Worm (Caenorhabditis elegans) whole organism, L1 larva: Measurements from ENCODE around the gene ccch-1.

Experiments used
- C16A3.4 ChIP-seq: fragments of 150-350 bp; optimal IDR thresholded peaks from 2 replicates; lab custom pipeline; 2014; ENCODE audit warnings: missing biosample characterization, missing genetic modification characterization
- aha-1 ChIP-seq: fragments of 150-350 bp; optimal IDR thresholded peaks from 2 replicates; lab custom pipeline; 2014; ENCODE audit warnings: missing biosample characterization, missing genetic modification characterization
- aly-2 ChIP-seq: fragments of 150-350 bp; optimal IDR thresholded peaks from 2 replicates; lab custom pipeline; 2014; ENCODE audit warnings: missing biosample characterization, missing genetic modification characterization
- ama-1 ChIP-seq: fragments of 150-350 bp; optimal IDR thresholded peaks from 2 replicates; lab custom pipeline; 2014
- blmp-1 ChIP-seq: fragments of 150-350 bp; optimal IDR thresholded peaks from 2 replicates; lab custom pipeline; 2014; ENCODE audit warnings: missing biosample characterization, missing genetic modification characterization
- ceh-8 ChIP-seq: fragments of 200-800 bp; sonication (Bioruptor generic); optimal IDR thresholded peaks from 2 replicates; lab custom pipeline; 2018; ENCODE audit warnings: mild to moderate bottlenecking, missing genetic modification characterization, moderate library complexity, missing compliant biosample characterization
- ceh-88 ChIP-seq: fragments of 200-800 bp; sonication (Bioruptor generic); IDR thresholded peaks from 2 replicates; pipeline ENCODE4 v1.3.6; 2022; ENCODE audit warnings: missing genetic modification characterization, missing compliant biosample characterization
- ceh-90 ChIP-seq: sonication (generic microtip); optimal IDR thresholded peaks from 2 replicates; lab custom pipeline; 2016; ENCODE audit warnings: missing genetic modification characterization, missing compliant biosample characterization
- dpl-1 ChIP-seq, 3 experiments: fragments of 150-350 bp in 2 of 3; sonication (generic microtip) in 1 of 3; optimal IDR thresholded peaks; 2 replicates each; lab custom pipeline; 2014 to 2017; ENCODE audit warnings: missing biosample characterization in 3 of 3, missing genetic modification characterization in 3 of 3, missing genetic modification reagents in 3 of 3
- dsc-1 ChIP-seq: sonication (generic microtip); optimal IDR thresholded peaks from 2 replicates; lab custom pipeline; 2016; ENCODE audit warnings: mild to moderate bottlenecking, missing genetic modification characterization, missing compliant biosample characterization
- efl-1 ChIP-seq, 4 experiments: fragments of 150-350 bp; optimal IDR thresholded peaks in 3 of 4; peaks in 1 of 4; 1 replicate in 1 of 4; 2 replicates in 3 of 4; lab custom pipeline; 2014; ENCODE audit warnings: missing biosample characterization in 2 of 4, missing genetic modification characterization in 2 of 4, missing genetic modification reagents in 2 of 4
- elt-2 ChIP-seq: sonication (generic microtip); optimal IDR thresholded peaks from 2 replicates; lab custom pipeline; 2016; ENCODE audit warnings: missing genetic modification characterization, mild to moderate bottlenecking, inconsistent platforms, missing compliant biosample characterization, missing genetic modification reagents
- ets-5 ChIP-seq: fragments of 200-800 bp; sonication (Bioruptor generic); IDR thresholded peaks from 2 replicates; pipeline ENCODE4 v1.3.6; 2022; ENCODE audit warnings: missing genetic modification characterization, missing compliant biosample characterization
- fkh-4 ChIP-seq: sonication (generic microtip); optimal IDR thresholded peaks from 2 replicates; lab custom pipeline; 2016; ENCODE audit warnings: missing compliant biosample characterization, missing genetic modification characterization, borderline replicate concordance
- fkh-8 ChIP-seq: sonication (generic microtip); optimal IDR thresholded peaks from 2 replicates; lab custom pipeline; 2016; ENCODE audit warnings: mild to moderate bottlenecking, missing genetic modification characterization, missing compliant biosample characterization
- hpl-2 ChIP-seq: fragments of 150-350 bp; optimal IDR thresholded peaks from 2 replicates; lab custom pipeline; 2014; ENCODE audit warnings: missing biosample characterization, missing genetic modification reagents, missing genetic modification characterization
- irx-1 ChIP-seq: sonication (generic microtip); optimal IDR thresholded peaks from 2 replicates; lab custom pipeline; 2016; ENCODE audit warnings: missing genetic modification characterization, missing compliant biosample characterization
- jun-1 ChIP-seq: fragments of 150-350 bp; optimal IDR thresholded peaks from 2 replicates; lab custom pipeline; 2014; ENCODE audit warnings: missing biosample characterization, missing genetic modification reagents, missing genetic modification characterization
- lin-14 ChIP-seq: fragments of 200-800 bp; sonication (Bioruptor generic); optimal IDR thresholded peaks from 2 replicates; lab custom pipeline; 2018; ENCODE audit warnings: mild to moderate bottlenecking, missing genetic modification characterization, moderate library complexity, missing compliant biosample characterization
- lin-15B ChIP-seq: fragments of 150-350 bp; sonication (generic microtip); optimal IDR thresholded peaks from 3 replicates; lab custom pipeline; 2014; ENCODE audit warnings: missing biosample characterization, missing genetic modification characterization
- lin-35 ChIP-seq, 2 experiments: fragments of 150-350 bp; optimal IDR thresholded peaks; 2 replicates each; lab custom pipeline; 2014; ENCODE audit warnings: missing biosample characterization in 2 of 2, missing genetic modification characterization in 2 of 2, missing genetic modification reagents in 2 of 2
- lir-3 ChIP-seq: sonication (generic microtip); optimal IDR thresholded peaks from 2 replicates; lab custom pipeline; 2016; ENCODE audit warnings: mild to moderate bottlenecking, missing genetic modification characterization, moderate library complexity, missing compliant biosample characterization; ENCODE audit not compliant: poor library complexity
- lsy-2 ChIP-seq, 2 experiments: fragments of 150-350 bp; optimal IDR thresholded peaks; 2 replicates each; lab custom pipeline; 2014; ENCODE audit warnings: missing biosample characterization in 2 of 2, missing genetic modification characterization in 2 of 2
- mab-9 ChIP-seq: fragments of 200-800 bp; sonication (Bioruptor generic); IDR thresholded peaks from 2 replicates; pipeline ENCODE4 v1.3.6; 2022; ENCODE audit warnings: missing genetic modification reagents, missing genetic modification characterization, missing compliant biosample characterization
- mdl-1 ChIP-seq, 2 experiments: fragments of 150-350 bp; optimal IDR thresholded peaks; 2 replicates each; lab custom pipeline; 2014 to 2017; ENCODE audit warnings: missing biosample characterization in 2 of 2, missing genetic modification characterization in 2 of 2, inconsistent platforms in 1 of 2
- nhr-12 ChIP-seq: sonication (generic microtip); optimal IDR thresholded peaks from 2 replicates; lab custom pipeline; 2017; ENCODE audit warnings: missing biosample characterization, missing genetic modification characterization
- nhr-19 ChIP-seq: fragments of 200-800 bp; sonication (Bioruptor generic); conservative IDR thresholded peaks from 2 replicates; pipeline ENCODE4 v1.3.6; 2022; ENCODE audit warnings: missing genetic modification characterization, missing compliant biosample characterization
- nhr-237 ChIP-seq: fragments of 150-350 bp; optimal IDR thresholded peaks from 2 replicates; lab custom pipeline; 2014; ENCODE audit warnings: missing biosample characterization, missing genetic modification characterization
- nhr-28 ChIP-seq: fragments of 150-350 bp; optimal IDR thresholded peaks from 2 replicates; lab custom pipeline; 2014; ENCODE audit warnings: missing biosample characterization, missing genetic modification characterization
- nhr-71 ChIP-seq: sonication (generic microtip); optimal IDR thresholded peaks from 2 replicates; lab custom pipeline; 2016; ENCODE audit warnings: mild to moderate bottlenecking, missing genetic modification characterization, moderate library complexity, missing compliant biosample characterization
- nhr-77 ChIP-seq: fragments of 150-350 bp; optimal IDR thresholded peaks from 2 replicates; lab custom pipeline; 2014; ENCODE audit warnings: missing biosample characterization, missing genetic modification characterization
- nhr-85 ChIP-seq: sonication (generic microtip); peaks from one replicate; lab custom pipeline; 2016; ENCODE audit warnings: missing genetic modification characterization, inconsistent platforms, missing compliant biosample characterization
- nhr-90 ChIP-seq: sonication (generic microtip); optimal IDR thresholded peaks from 2 replicates; lab custom pipeline; 2016; ENCODE audit warnings: mild to moderate bottlenecking, missing genetic modification characterization, missing compliant biosample characterization; ENCODE audit not compliant: poor library complexity
- pqm-1 ChIP-seq: sonication (generic microtip); optimal IDR thresholded peaks from 3 replicates; lab custom pipeline; 2017; ENCODE audit warnings: missing biosample characterization, missing genetic modification characterization
- snpc-4 ChIP-seq: fragments of 150-350 bp; optimal IDR thresholded peaks from 2 replicates; lab custom pipeline; 2014; ENCODE audit warnings: missing biosample characterization, missing genetic modification characterization
- snu-23 ChIP-seq: sonication (generic microtip); optimal IDR thresholded peaks from 2 replicates; lab custom pipeline; 2016; ENCODE audit warnings: missing genetic modification characterization, missing compliant biosample characterization
- unc-98 ChIP-seq: fragments of 200-800 bp; sonication (Bioruptor generic); IDR thresholded peaks from 2 replicates; pipeline ENCODE4 v1.3.6; 2022; ENCODE audit warnings: missing genetic modification characterization, missing compliant biosample characterization
- xbp-1 ChIP-seq: sonication (generic microtip); optimal IDR thresholded peaks from 2 replicates; lab custom pipeline; 2016; ENCODE audit warnings: missing genetic modification characterization, missing compliant biosample characterization
- ztf-4 ChIP-seq: fragments of 150-350 bp; optimal IDR thresholded peaks from 2 replicates; lab custom pipeline; 2014; ENCODE audit warnings: missing biosample characterization, missing genetic modification characterization

ccch-1 gene

DNA sequence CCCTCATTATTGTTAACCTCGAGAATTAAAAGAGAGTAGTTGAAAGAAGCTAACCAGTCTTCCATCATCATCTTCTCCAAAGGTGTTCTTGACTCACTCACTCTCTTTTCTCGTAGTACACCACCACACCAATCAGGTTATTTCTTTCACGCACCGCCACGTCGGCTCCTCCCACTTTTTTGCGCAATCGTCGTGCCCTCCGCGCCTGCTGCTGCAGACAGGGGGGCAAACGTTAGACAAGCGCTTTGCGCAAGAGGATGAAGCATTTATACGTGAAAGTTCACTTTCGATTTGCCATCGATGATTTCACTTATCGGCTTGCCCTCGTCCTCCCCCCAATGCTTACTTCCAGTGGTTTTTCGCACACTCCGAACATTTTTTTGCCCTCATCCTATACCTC is 2.3 kb upstream of the ccch-1 start:
- no peak for TF ChIP-seq dsc-1
- TF ChIP-seq snpc-4 (tag; lab: Kevin White, UChicago), result no peak
- no peak for TF ChIP-seq efl-1 (optimal IDR thresholded peaks at IDR 0.05; lab: Kevin White, UChicago)
- TF ChIP-seq efl-1 (GFP tag; optimal IDR thresholded peaks at IDR 0.05 in 1 of 2; lab: Kevin White, UChicago), result peak in 1 of 2 experiments; percentile 38
- no peak for TF ChIP-seq nhr-71 (tag; lab: Kevin White, UChicago)
- TF ChIP-seq fkh-4 (tag; lab: Kevin White, UChicago), result no peak
- TF ChIP-seq nhr-12 (tag; lab: Kevin White, UChicago), result no peak
- TF ChIP-seq lin-35 (GFP tag; optimal IDR thresholded peaks at IDR 0.05; lab: Kevin White, UChicago), result no peak
- TF ChIP-seq irx-1 (tag; lab: Kevin White, UChicago), result no peak
- TF ChIP-seq lir-3 (tag; lab: Kevin White, UChicago), result no peak
- no peak for TF ChIP-seq lin-14
- no peak for TF ChIP-seq pqm-1 (tag; lab: Kevin White, UChicago)
- no peak for TF ChIP-seq ztf-4 (tag; lab: Kevin White, UChicago)
- TF ChIP-seq C16A3.4 (tag; lab: Kevin White, UChicago), result no peak
- peak; percentile 93 for TF ChIP-seq blmp-1
- TF ChIP-seq elt-2 (tag; lab: Kevin White, UChicago), result no peak
- no peak for TF ChIP-seq nhr-90 (tag; lab: Kevin White, UChicago)
- no peak for TF ChIP-seq nhr-237 (tag; lab: Kevin White, UChicago)
- TF ChIP-seq nhr-19 (GFP tag; lab: Robert Waterston, UW), result no peak
- TF ChIP-seq unc-98 (GFP tag; lab: Robert Waterston, UW), result no peak
- no peak for TF ChIP-seq lsy-2 (tag; optimal IDR thresholded peaks at IDR 0.05; lab: Kevin White, UChicago)
- TF ChIP-seq nhr-85, result peak; percentile 25
- TF ChIP-seq ceh-90, result no peak
- no peak for TF ChIP-seq ets-5 (GFP tag; lab: Robert Waterston, UW)
- TF ChIP-seq ama-1 (lab: Kevin White, UChicago), result no peak
- no peak for TF ChIP-seq ceh-8 (GFP tag; lab: Kevin White, UChicago)

DNA sequence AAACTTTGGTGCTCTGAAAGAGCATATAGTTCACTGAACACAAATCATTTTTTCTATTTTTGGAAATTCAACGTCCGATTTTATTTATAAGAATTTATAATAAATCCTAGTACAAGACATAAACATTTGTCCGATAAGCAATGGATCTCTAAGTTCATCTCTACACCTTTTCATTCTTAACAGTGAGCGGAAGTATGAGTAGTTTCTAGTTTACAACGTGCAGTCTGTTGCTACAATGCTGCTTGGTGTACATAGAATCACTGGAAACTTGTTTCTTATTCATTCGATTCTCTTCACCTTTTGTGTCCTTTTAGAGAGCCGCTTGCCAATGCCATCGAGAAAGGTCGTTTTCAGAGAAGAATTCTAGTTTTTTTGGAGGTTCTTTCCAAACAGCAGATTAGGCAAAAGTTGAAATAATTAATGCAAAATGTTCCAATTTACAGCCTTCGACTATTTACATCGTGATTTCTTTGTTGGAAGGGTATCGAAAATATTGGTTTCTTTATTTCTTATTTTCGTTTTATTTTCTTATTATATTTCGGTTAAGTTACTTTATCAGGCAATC is 622 bp upstream of the ccch-1 start:
- TF ChIP-seq aly-2 (tag; lab: Kevin White, UChicago), result no peak
- TF ChIP-seq jun-1 (tag; lab: Kevin White, UChicago), result no peak
- no peak for TF ChIP-seq snu-23 (GFP tag; lab: Kevin White, UChicago)
- TF ChIP-seq mab-9 (GFP tag; lab: Robert Waterston, UW), result no peak
- no peak for TF ChIP-seq lsy-2 (tag; optimal IDR thresholded peaks at IDR 0.05; lab: Kevin White, UChicago)
- no peak for TF ChIP-seq xbp-1 (tag; lab: Kevin White, UChicago)
- TF ChIP-seq hpl-2 (GFP tag; lab: Kevin White, UChicago), result no peak
- TF ChIP-seq aha-1, result no peak
- TF ChIP-seq nhr-237 (tag; lab: Kevin White, UChicago), result no peak
- no peak for TF ChIP-seq dpl-1 (GFP tag; optimal IDR thresholded peaks at IDR 0.05; lab: Kevin White, UChicago)
- no peak for TF ChIP-seq ceh-90
- TF ChIP-seq nhr-90 (tag; lab: Kevin White, UChicago), result no peak
- TF ChIP-seq lin-15B (tag; lab: Kevin White, UChicago), result no peak
- no peak for TF ChIP-seq unc-98 (GFP tag; lab: Robert Waterston, UW)

DNA sequence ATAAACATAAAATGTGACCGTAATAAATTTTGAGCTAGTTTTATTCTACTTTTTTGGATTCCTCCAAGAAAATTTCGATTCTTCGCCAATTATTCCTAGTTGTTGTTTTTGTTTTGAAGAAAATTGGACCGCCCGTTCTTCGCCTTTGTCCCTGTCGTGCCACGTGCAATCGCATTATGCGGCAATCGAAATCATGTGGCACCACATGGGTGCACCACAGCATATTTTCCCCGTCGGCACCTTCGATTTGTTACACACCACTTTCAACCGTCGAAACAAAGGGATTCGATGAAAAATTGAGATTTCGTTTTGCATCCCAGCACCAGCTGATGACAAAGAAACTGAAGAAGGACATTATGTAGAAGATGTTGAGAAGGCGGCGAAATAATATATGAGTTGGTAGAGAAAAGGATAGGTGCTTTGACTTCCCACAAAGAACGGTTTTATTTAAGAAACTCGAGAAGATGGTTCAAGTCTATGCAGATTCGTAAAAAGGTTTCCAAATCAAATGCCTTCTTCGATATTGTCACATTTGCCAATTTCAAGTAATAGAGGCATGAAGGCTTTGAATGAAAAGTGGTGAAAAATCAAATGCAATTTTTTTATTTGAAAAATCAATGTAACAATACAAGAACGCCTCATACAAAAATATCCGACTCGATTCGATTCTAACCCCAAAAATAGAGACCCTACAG is 1.1 kb downstream of the ccch-1 start:
- peak; percentile 57 for TF ChIP-seq dsc-1
- TF ChIP-seq nhr-28 (tag; lab: Kevin White, UChicago), result no peak
- TF ChIP-seq nhr-85, result peak; percentile 76
- peak; percentile 33 for TF ChIP-seq lin-14
- no peak for TF ChIP-seq nhr-77
- peak; percentile 21 for TF ChIP-seq snu-23 (GFP tag; lab: Kevin White, UChicago)
- TF ChIP-seq ceh-88 (GFP tag; lab: Robert Waterston, UW), result no peak
- TF ChIP-seq fkh-8, result no peak
- TF ChIP-seq mdl-1 (tag; optimal IDR thresholded peaks at IDR 0.05; lab: Kevin White, UChicago), result peak in 1 of 2 experiments; percentile 7
